Worm (Caenorhabditis elegans) whole organism, L3 larva: Measurements from ENCODE around the gene F52E4.5.

Experiments used
- ama-1 ChIP-seq: fragments of 150-350 bp; optimal IDR thresholded peaks from 2 replicates; lab custom pipeline; 2018
- egl-5 ChIP-seq: fragments of 150-350 bp; optimal IDR thresholded peaks from 2 replicates; lab custom pipeline; 2017; ENCODE audit warnings: missing biosample characterization, missing genetic modification reagents, missing genetic modification characterization, inconsistent platforms
- elt-2 ChIP-seq: sonication (generic microtip); optimal IDR thresholded peaks from 2 replicates; lab custom pipeline; 2016; ENCODE audit warnings: missing genetic modification reagents, mild to moderate bottlenecking, missing genetic modification characterization, missing compliant biosample characterization
- hmg-11 ChIP-seq: sonication (generic microtip); optimal IDR thresholded peaks from 2 replicates; lab custom pipeline; 2016; ENCODE audit warnings: missing genetic modification characterization, missing compliant biosample characterization
- lin-15B ChIP-seq: fragments of 150-350 bp; optimal IDR thresholded peaks from 2 replicates; lab custom pipeline; 2014; ENCODE audit warnings: missing biosample characterization, missing genetic modification characterization
- nhr-25 ChIP-seq: sonication (generic microtip); optimal IDR thresholded peaks from 2 replicates; lab custom pipeline; 2017; ENCODE audit warnings: missing biosample characterization, missing genetic modification characterization
- nhr-77 ChIP-seq: fragments of 150-350 bp; optimal IDR thresholded peaks from 2 replicates; lab custom pipeline; 2014; ENCODE audit warnings: missing biosample characterization, missing genetic modification characterization
- unc-39 ChIP-seq: sonication (generic microtip); optimal IDR thresholded peaks from 4 replicates; lab custom pipeline; 2017; ENCODE audit warnings: missing biosample characterization, missing genetic modification characterization
- unc-62 ChIP-seq: fragments of 150-350 bp; sonication (generic microtip); optimal IDR thresholded peaks from 4 replicates; lab custom pipeline; 2014; ENCODE audit warnings: missing biosample characterization, missing genetic modification reagents, missing genetic modification characterization
- zag-1 ChIP-seq: fragments of 150-350 bp; optimal IDR thresholded peaks from 2 replicates; lab custom pipeline; 2014; ENCODE audit warnings: missing biosample characterization, missing genetic modification characterization
- ztf-11 ChIP-seq: fragments of 150-350 bp; optimal IDR thresholded peaks from 2 replicates; lab custom pipeline; 2014; ENCODE audit warnings: missing biosample characterization, missing genetic modification characterization
- ztf-4 ChIP-seq: fragments of 150-350 bp; optimal IDR thresholded peaks from 2 replicates; lab custom pipeline; 2014; ENCODE audit warnings: missing biosample characterization, missing genetic modification characterization

DNA sequence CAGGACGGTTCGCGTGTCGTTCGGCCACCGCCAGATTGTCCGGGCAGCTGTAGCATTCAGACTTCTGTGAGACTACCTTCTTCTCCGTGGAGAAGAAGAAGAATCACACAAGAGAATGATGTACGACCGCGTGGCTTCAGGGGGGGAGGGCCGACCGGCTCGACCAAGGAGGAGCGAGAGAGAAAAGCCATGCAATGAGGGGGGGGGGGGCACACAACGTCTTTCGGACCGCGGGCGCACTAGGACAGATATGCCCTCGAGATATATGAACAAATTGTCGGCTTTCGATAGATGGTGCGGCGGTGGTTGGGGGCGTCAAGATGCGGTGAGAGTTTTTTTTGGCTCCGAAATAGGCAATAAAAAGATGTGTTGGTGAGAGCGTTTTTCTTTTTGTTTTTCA is 46.5 kb downstream of the F52E4.5 start:
- TF ChIP-seq nhr-77 (tag; lab: Kevin White, UChicago) (no peak), elt-2 (no peak), hmg-11 (tag; lab: Kevin White, UChicago) (no peak), unc-39 (tag; lab: Kevin White, UChicago) (no peak), egl-5 (tag; lab: Kevin White, UChicago) (no peak), unc-62 (GFP tag; lab: Kevin White, UChicago) (no peak), ztf-11 (tag; lab: Kevin White, UChicago) (no peak), zag-1 (tag; lab: Kevin White, UChicago) (no peak), lin-15B (tag; lab: Kevin White, UChicago) (no peak), ama-1 (lab: Kevin White, UChicago) (no peak), ztf-4 (tag; lab: Kevin White, UChicago) (no peak), nhr-25 (tag; lab: Kevin White, UChicago) (no peak)
